Fruit fly (Drosophila melanogaster): ENCODE results near the gene CG32320.
A peak's percentile ranks its signal among the peaks of the same experiment; 100 is the strongest.

CG32320 gene

DNA sequence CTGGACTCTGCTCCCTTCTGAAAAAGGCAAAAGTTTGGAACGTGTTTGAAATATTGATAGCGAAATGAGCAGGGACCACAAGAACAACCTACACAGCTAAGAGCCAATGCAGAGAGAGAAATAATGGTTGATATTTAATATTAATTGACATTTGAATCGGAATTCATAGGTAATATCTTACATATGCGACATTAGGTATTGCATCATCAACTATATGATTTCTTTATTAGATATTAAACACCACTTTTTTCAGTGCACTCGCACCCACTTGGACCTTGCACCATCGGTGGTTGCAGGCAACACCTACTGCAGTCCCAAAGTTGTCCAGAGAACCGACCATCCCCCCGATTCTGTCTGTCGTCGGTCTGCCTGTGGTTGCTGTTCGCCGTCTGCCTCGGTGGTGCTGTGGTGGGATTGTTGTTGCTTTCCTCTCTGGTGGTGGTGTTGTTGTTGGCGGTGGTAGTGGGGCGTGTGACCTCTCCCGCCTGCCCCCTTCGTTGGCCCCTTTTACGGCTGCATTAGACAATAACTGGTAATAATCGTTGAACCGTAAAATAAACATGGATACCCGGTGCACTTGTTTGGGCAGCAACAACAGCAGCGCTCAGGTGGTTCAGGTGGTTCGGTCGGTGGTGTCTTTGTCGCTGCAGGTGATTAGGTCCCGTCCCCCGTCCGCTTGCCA lies 19.4 kb upstream of the CG32320 start (continued):
- peak; percentile 75 for TF ChIP-seq CG16779 (tag; optimal IDR thresholded peaks at IDR 0.05)
- no peak for TF ChIP-seq CG7368 (GFP tag; optimal IDR thresholded peaks at IDR 0.05)
- peak; percentile 8 to 63 for TF ChIP-seq salr (GFP tag; optimal IDR thresholded peaks at IDR 0.05)
- TF ChIP-seq Hr39 (GFP tag; optimal IDR thresholded peaks at IDR 0.05), result peak; percentile 68
- peak; percentile 65 for TF ChIP-seq Ets96B (tag; optimal IDR thresholded peaks at IDR 0.05)
- TF ChIP-seq CG6854 (GFP tag; optimal IDR thresholded peaks at IDR 0.05), result peak; percentile 36
- peak; percentile 93 for TF ChIP-seq CG8119 (GFP tag; IDR thresholded peaks at IDR 0.05)
- peak; percentile 52 for TF ChIP-seq CG10669 (GFP tag; optimal IDR thresholded peaks at IDR 0.05)
- TF ChIP-seq net (GFP tag; optimal IDR thresholded peaks at IDR 0.05), result peak; percentile 76
- TF ChIP-seq fd59A (GFP tag; optimal IDR thresholded peaks at IDR 0.05), result peak; percentile 50
- peak; percentile 77 for TF ChIP-seq dsx (GFP tag; optimal IDR thresholded peaks at IDR 0.05; ENCODE audit: poor library complexity, severe bottlenecking)
- TF ChIP-seq CG6276 (GFP tag; optimal IDR thresholded peaks at IDR 0.05), result peak; percentile 91
- TF ChIP-seq ss (GFP tag; optimal IDR thresholded peaks at IDR 0.05), result peak; percentile 82 to 83
- TF ChIP-seq CG10631 (GFP tag; optimal IDR thresholded peaks at IDR 0.05), result peak; percentile 69
- TF ChIP-seq CG8632 (GFP tag; optimal IDR thresholded peaks at IDR 0.05), result peak; percentile 56
- TF ChIP-seq Lpt (GFP tag; optimal IDR thresholded peaks at IDR 0.05), result peak; percentile 71
- TF ChIP-seq Blimp-1 (GFP tag; optimal IDR thresholded peaks at IDR 0.05), result peak; percentile 3
- peak; percentile 68 for TF ChIP-seq Eip75B (GFP tag; optimal IDR thresholded peaks at IDR 0.05)
- TF ChIP-seq Eip78C (GFP tag), result peak; percentile 88
- peak; percentile 64 for TF ChIP-seq CG9139 (GFP tag; optimal IDR thresholded peaks at IDR 0.05)
- no peak for TF ChIP-seq Eip93F (GFP tag; optimal IDR thresholded peaks at IDR 0.05)
- peak; percentile 48 for TF ChIP-seq cyc (GFP tag; optimal IDR thresholded peaks at IDR 0.05)
- peak; percentile 71 for TF ChIP-seq CG6808 (GFP tag; optimal IDR thresholded peaks at IDR 0.05)
- no peak for TF ChIP-seq fd85E (GFP tag; optimal IDR thresholded peaks at IDR 0.05)
- peak; percentile 79 for TF ChIP-seq CG11294 (GFP tag; IDR thresholded peaks at IDR 0.05)
- TF ChIP-seq Sox102F (GFP tag; optimal IDR thresholded peaks at IDR 0.05), result peak; percentile 67
- TF ChIP-seq Hr38 (GFP tag; optimal IDR thresholded peaks at IDR 0.05), result no peak

DNA sequence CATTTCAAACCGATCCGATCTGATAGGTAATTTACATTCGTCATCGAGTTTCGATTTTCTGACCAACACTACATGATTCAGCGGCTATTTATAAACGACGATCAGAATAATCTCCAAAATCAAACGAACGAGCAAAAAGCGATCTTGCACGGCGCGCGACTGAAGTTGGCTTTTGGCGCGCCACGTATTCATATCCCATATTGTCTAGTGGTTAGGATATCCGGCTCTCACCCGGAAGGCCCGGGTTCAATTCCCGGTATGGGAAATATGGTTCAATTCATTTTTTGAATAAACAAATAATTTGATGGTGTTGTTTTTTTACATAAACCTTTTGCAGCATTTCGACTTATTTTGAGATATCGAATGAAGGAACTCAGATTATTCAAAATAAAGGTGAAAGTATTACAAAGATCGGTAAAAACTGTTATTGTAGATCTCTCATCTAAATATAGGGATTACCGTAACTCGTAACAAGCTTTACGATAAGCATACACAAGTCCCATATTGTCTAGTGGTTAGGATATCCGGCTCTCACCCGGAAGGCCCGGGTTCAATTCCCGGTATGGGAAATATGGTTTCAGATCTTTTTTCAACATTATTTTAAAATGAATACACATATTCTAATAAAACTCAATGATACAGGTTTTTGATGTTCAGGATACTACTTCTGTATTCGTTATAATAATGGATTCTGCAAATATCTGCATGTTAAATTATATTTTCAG lies 18.5 kb upstream of the CG32320 start:
- TF ChIP-seq Eip78C (GFP tag) (peak; percentile 23), svp (GFP tag) (peak; percentile 29), Ets21C (GFP tag; optimal IDR thresholded peaks at IDR 0.05) (no peak)

DNA sequence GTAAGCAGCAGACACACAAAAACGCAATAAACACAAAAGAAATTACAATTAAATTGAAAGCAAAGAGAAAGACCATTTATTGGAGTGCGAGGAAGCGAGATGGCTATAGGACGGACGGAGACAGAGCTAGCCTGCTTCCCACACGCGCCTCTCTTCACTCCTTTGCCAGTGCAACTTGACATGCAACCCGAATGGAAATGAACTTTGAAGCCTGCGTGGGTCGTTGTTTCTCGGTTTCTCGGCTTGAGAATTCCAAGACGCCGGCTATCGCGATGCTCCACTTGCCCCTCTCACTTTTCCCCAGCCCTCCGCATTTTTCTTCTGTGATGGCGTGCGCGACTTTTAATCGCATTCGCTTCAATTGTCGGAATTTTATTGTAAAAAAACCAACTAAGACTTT lies 17.4 kb upstream of the CG32320 start:
- no peak for TF ChIP-seq CG8632 (GFP tag; optimal IDR thresholded peaks at IDR 0.05)
- peak; percentile 20; the same call in 1 of the 3 replicates for TF ChIP-seq CG6163 (GFP tag; IDR thresholded peaks at IDR 0.05)
- TF ChIP-seq CG1621 (tag; optimal IDR thresholded peaks at IDR 0.05), result peak; percentile 27
- TF ChIP-seq fd85E (GFP tag; optimal IDR thresholded peaks at IDR 0.05), result no peak
- no peak for TF ChIP-seq OdsH (GFP tag; optimal IDR thresholded peaks at IDR 0.05)
- peak; percentile 23 for TF ChIP-seq CG9139 (GFP tag; optimal IDR thresholded peaks at IDR 0.05)
- no peak for TF ChIP-seq Eip93F (GFP tag; optimal IDR thresholded peaks at IDR 0.05)
- no peak for TF ChIP-seq Hr39 (GFP tag; optimal IDR thresholded peaks at IDR 0.05)
- TF ChIP-seq Sox14 (GFP tag; optimal IDR thresholded peaks at IDR 0.05), result peak; percentile 68
- TF ChIP-seq CG16779 (tag; optimal IDR thresholded peaks at IDR 0.05), result peak; percentile 6
- peak; percentile 11 for TF ChIP-seq net (GFP tag; optimal IDR thresholded peaks at IDR 0.05)
- TF ChIP-seq Met (GFP tag; optimal IDR thresholded peaks at IDR 0.05), result no peak
- TF ChIP-seq Ets21C (GFP tag; optimal IDR thresholded peaks at IDR 0.05), result no peak
- TF ChIP-seq CG6808 (GFP tag; optimal IDR thresholded peaks at IDR 0.05), result peak; percentile 48
- no peak for TF ChIP-seq CG10631 (GFP tag; optimal IDR thresholded peaks at IDR 0.05)
- no peak for TF ChIP-seq CG31627 (GFP tag; optimal IDR thresholded peaks at IDR 0.05)
- no peak for TF ChIP-seq Sox15 (GFP tag; optimal IDR thresholded peaks at IDR 0.05)
- peak; percentile 56 for TF ChIP-seq svp (GFP tag)
- TF ChIP-seq CG11762 (GFP tag; optimal IDR thresholded peaks at IDR 0.05; ENCODE audit: insufficient read depth), result no peak
- no peak for TF ChIP-seq CG7368 (GFP tag; optimal IDR thresholded peaks at IDR 0.05)
- no peak for TF ChIP-seq fkh (GFP tag; optimal IDR thresholded peaks at IDR 0.05)
- TF ChIP-seq CG34406 (GFP tag; optimal IDR thresholded peaks at IDR 0.05), result no peak
- TF ChIP-seq CG10669 (GFP tag; optimal IDR thresholded peaks at IDR 0.05), result peak; percentile 18
- TF ChIP-seq CG15336 (GFP tag; IDR thresholded peaks at IDR 0.05), result 0 out of 2 replicates have a peak, but pooled peaks have one; percentile 6
- no peak for TF ChIP-seq CG6792 (GFP tag; optimal IDR thresholded peaks at IDR 0.05)
- no peak for TF ChIP-seq salr (GFP tag; optimal IDR thresholded peaks at IDR 0.05)
- no peak for TF ChIP-seq topi (GFP tag; optimal IDR thresholded peaks at IDR 0.05)
- TF ChIP-seq spab (GFP tag; optimal IDR thresholded peaks at IDR 0.05), result peak; percentile 20
- peak; percentile 1 for TF ChIP-seq CG32006 (GFP tag; optimal IDR thresholded peaks at IDR 0.05)
- TF ChIP-seq Blimp-1 (GFP tag; optimal IDR thresholded peaks at IDR 0.05), result no peak

Measured in whole organism, prepupa.